Fruit fly (Drosophila melanogaster): ENCODE measurements around the gene dbe.
A peak's percentile ranks its signal among the peaks of the same experiment; 100 is the strongest.

dbe gene

dm6 chr2L:841708-842107 lies 27.9 kb downstream of the dbe start (continued):
- peak; percentile 98 for TF ChIP-seq Sox102F (GFP tag; optimal IDR thresholded peaks at IDR 0.05)
- TF ChIP-seq CG8319 (GFP tag; optimal IDR thresholded peaks at IDR 0.05): peak; percentile 93
- TF ChIP-seq Sox14 (GFP tag; optimal IDR thresholded peaks at IDR 0.05): peak; percentile 98
- peak; percentile 93 for TF ChIP-seq dsx (GFP tag; optimal IDR thresholded peaks at IDR 0.05; ENCODE audit: poor library complexity, severe bottlenecking)
- TF ChIP-seq Lpt (GFP tag; optimal IDR thresholded peaks at IDR 0.05): peak; percentile 92
- TF ChIP-seq Hr4 (GFP tag; optimal IDR thresholded peaks at IDR 0.05): peak; percentile 91
- peak; percentile 91 for TF ChIP-seq CG11762 (GFP tag; optimal IDR thresholded peaks at IDR 0.05; ENCODE audit: insufficient read depth)
- peak; percentile 88 for TF ChIP-seq lz (GFP tag; optimal IDR thresholded peaks at IDR 0.05)
- peak; percentile 94 for TF ChIP-seq achi (GFP tag; optimal IDR thresholded peaks at IDR 0.05)
- peak; percentile 95 for TF ChIP-seq acj6 (GFP tag; optimal IDR thresholded peaks at IDR 0.05)
- peak; percentile 92 for TF ChIP-seq CG11294 (GFP tag; IDR thresholded peaks at IDR 0.05)
- peak; percentile 95 for TF ChIP-seq CG1621 (tag; optimal IDR thresholded peaks at IDR 0.05)
- TF ChIP-seq CG10669 (GFP tag; optimal IDR thresholded peaks at IDR 0.05): peak; percentile 96
- TF ChIP-seq CG7368 (GFP tag; optimal IDR thresholded peaks at IDR 0.05): peak; percentile 95
- TF ChIP-seq net (GFP tag; optimal IDR thresholded peaks at IDR 0.05): peak; percentile 95
- TF ChIP-seq spab (GFP tag; optimal IDR thresholded peaks at IDR 0.05): peak; percentile 94
- peak; percentile 97 for TF ChIP-seq OdsH (GFP tag; optimal IDR thresholded peaks at IDR 0.05)
- peak; percentile 82 for TF ChIP-seq fd85E (GFP tag; optimal IDR thresholded peaks at IDR 0.05)
- peak; percentile 91 for TF ChIP-seq Blimp-1 (GFP tag; optimal IDR thresholded peaks at IDR 0.05)
- peak; percentile 96 for TF ChIP-seq Gug (GFP tag; IDR thresholded peaks at IDR 0.05)
- peak; percentile 95 for TF ChIP-seq CG6808 (GFP tag; optimal IDR thresholded peaks at IDR 0.05)
- peak; percentile 86 for TF ChIP-seq CG16779 (tag; optimal IDR thresholded peaks at IDR 0.05)
- TF ChIP-seq CG11902 (GFP tag; optimal IDR thresholded peaks at IDR 0.05): peak; percentile 92

dm6 chr2L:840716-841115 lies 28.9 kb downstream of the dbe start:
- TF ChIP-seq CG8119 (GFP tag; IDR thresholded peaks at IDR 0.05) (peak; percentile 58; the same call in 1 of the 3 replicates), CG6163 (GFP tag; IDR thresholded peaks at IDR 0.05) (peak; percentile 19; the same call in 1 of the 3 replicates), ss (GFP tag; optimal IDR thresholded peaks at IDR 0.05) (peak in 1 of 2 experiments; percentile 9), eg (GFP tag; IDR thresholded peaks at IDR 0.05) (peak; percentile 26; the same call in 1 of the 3 replicates), Eip78C (GFP tag) (peak; percentile 49), Blimp-1 (GFP tag; optimal IDR thresholded peaks at IDR 0.05) (peak; percentile 12), CG3919 (GFP tag; optimal IDR thresholded peaks at IDR 0.05) (no peak), CG34406 (GFP tag; optimal IDR thresholded peaks at IDR 0.05) (no peak), CG4318 (GFP tag; optimal IDR thresholded peaks at IDR 0.05) (no peak), CG6276 (GFP tag; optimal IDR thresholded peaks at IDR 0.05) (peak; percentile 29)

- peak; percentile 25 for TF ChIP-seq CG9139 (GFP tag; optimal IDR thresholded peaks at IDR 0.05)
- TF ChIP-seq CG6163 (GFP tag; IDR thresholded peaks at IDR 0.05): no peak
- TF ChIP-seq dsx (GFP tag; optimal IDR thresholded peaks at IDR 0.05; ENCODE audit: poor library complexity, severe bottlenecking): no peak
- TF ChIP-seq topi (GFP tag; optimal IDR thresholded peaks at IDR 0.05): no peak
- peak; percentile 82 for TF ChIP-seq svp (GFP tag)
- TF ChIP-seq Sox15 (GFP tag; optimal IDR thresholded peaks at IDR 0.05): no peak
- TF ChIP-seq ss (GFP tag; optimal IDR thresholded peaks at IDR 0.05): peak in 1 of 2 experiments; percentile 14
Observed at dm6 chr2L:840022-840421, 29.6 kb downstream of the dbe start.

- TF ChIP-seq Smox (GFP tag; optimal IDR thresholded peaks at IDR 0.05) (no peak), Eip78C (GFP tag) (peak; percentile 29)
Observed at dm6 chr2L:838786-839185, 30.9 kb downstream of the dbe start.
